Worm (Caenorhabditis elegans) whole organism, late embryonic: ENCODE measurements around the gene Y39B6A.34.

ENCODE experiments used
- F13H6.1 ChIP-seq: sonication (generic microtip); optimal IDR thresholded peaks from 2 replicates; lab custom pipeline; 2016; ENCODE audit warnings: missing genetic modification characterization, missing compliant biosample characterization
- K09A11.1 ChIP-seq: sonication (generic microtip); optimal IDR thresholded peaks from 2 replicates; lab custom pipeline; 2017; ENCODE audit warnings: antibody characterized with exemption, mild to moderate bottlenecking, missing genetic modification characterization, missing compliant biosample characterization; ENCODE audit not compliant: insufficient read depth
- T23F11.4 ChIP-seq: fragments of 200-800 bp; sonication (Bioruptor generic); optimal IDR thresholded peaks from 2 replicates; lab custom pipeline; 2018; ENCODE audit warnings: mild to moderate bottlenecking, missing genetic modification characterization, missing compliant biosample characterization
- ahr-1 ChIP-seq: sonication (generic microtip); optimal IDR thresholded peaks from 2 replicates; lab custom pipeline; 2016; ENCODE audit warnings: missing genetic modification characterization, missing compliant biosample characterization
- ama-1 ChIP-seq: fragments of 150-350 bp; optimal IDR thresholded peaks from 2 replicates; lab custom pipeline; 2014
- ceh-2 ChIP-seq: sonication (generic microtip); optimal IDR thresholded peaks from 2 replicates; lab custom pipeline; 2016; ENCODE audit warnings: missing genotype, missing genetic modification characterization, missing compliant biosample characterization
- ceh-22 ChIP-seq: sonication (generic microtip); optimal IDR thresholded peaks from 2 replicates; lab custom pipeline; 2017; ENCODE audit warnings: missing biosample characterization, missing genetic modification characterization
- ceh-30 ChIP-seq: fragments of 150-350 bp; optimal IDR thresholded peaks from 2 replicates; lab custom pipeline; 2014; ENCODE audit warnings: missing biosample characterization, missing genetic modification characterization
- ceh-34 ChIP-seq: sonication (generic microtip); optimal IDR thresholded peaks from 2 replicates; lab custom pipeline; 2016; ENCODE audit warnings: mild to moderate bottlenecking, missing genetic modification characterization, missing compliant biosample characterization
- ceh-48 ChIP-seq: sonication (generic microtip); optimal IDR thresholded peaks from 2 replicates; lab custom pipeline; 2016; ENCODE audit warnings: missing genetic modification characterization, inconsistent platforms, missing compliant biosample characterization
- ceh-9 ChIP-seq: sonication (generic microtip); optimal IDR thresholded peaks from 2 replicates; lab custom pipeline; 2016; ENCODE audit warnings: mild to moderate bottlenecking, missing genetic modification characterization, inconsistent platforms, missing compliant biosample characterization
- che-1 ChIP-seq: sonication (generic microtip); optimal IDR thresholded peaks from 2 replicates; lab custom pipeline; 2016; ENCODE audit warnings: mild to moderate bottlenecking, missing genetic modification characterization, missing compliant biosample characterization
- dve-1 ChIP-seq: sonication (generic microtip); optimal IDR thresholded peaks from 2 replicates; lab custom pipeline; 2017; ENCODE audit warnings: antibody characterized with exemption, mild to moderate bottlenecking, missing genetic modification characterization, missing compliant biosample characterization
- elt-4 ChIP-seq: sonication (generic microtip); optimal IDR thresholded peaks from 2 replicates; lab custom pipeline; 2016; ENCODE audit warnings: missing genetic modification characterization, missing compliant biosample characterization
- ets-4 ChIP-seq: sonication (generic microtip); optimal IDR thresholded peaks from 2 replicates; lab custom pipeline; 2016; ENCODE audit warnings: missing genetic modification characterization, missing compliant biosample characterization
- hlh-8 ChIP-seq: sonication (generic microtip); optimal IDR thresholded peaks from 2 replicates; lab custom pipeline; 2016; ENCODE audit warnings: missing genotype, missing genetic modification characterization, missing compliant biosample characterization
- madf-2 ChIP-seq: sonication (generic microtip); optimal IDR thresholded peaks from 2 replicates; lab custom pipeline; 2017; ENCODE audit warnings: missing genetic modification characterization, missing compliant biosample characterization
- npax-4 ChIP-seq: sonication (generic microtip); optimal IDR thresholded peaks from 2 replicates; lab custom pipeline; 2016; ENCODE audit warnings: missing genetic modification characterization, missing compliant biosample characterization
- pha-4 ChIP-seq: fragments of 150-350 bp; optimal IDR thresholded peaks from 2 replicates; lab custom pipeline; 2018; ENCODE audit warnings: missing biosample characterization, missing genetic modification reagents, missing genetic modification characterization
- pqm-1 ChIP-seq: sonication (generic microtip); optimal IDR thresholded peaks from 2 replicates; lab custom pipeline; 2016; ENCODE audit warnings: missing genetic modification characterization, missing compliant biosample characterization
- pros-1 ChIP-seq: fragments of 150-350 bp; optimal IDR thresholded peaks from 2 replicates; lab custom pipeline; 2014; ENCODE audit warnings: missing biosample characterization, missing genetic modification reagents, missing genetic modification characterization
- rnt-1 ChIP-seq: sonication (generic microtip); optimal IDR thresholded peaks from 2 replicates; lab custom pipeline; 2016; ENCODE audit warnings: missing genetic modification characterization, missing compliant biosample characterization
- sdc-2 ChIP-seq: sonication (generic microtip); optimal IDR thresholded peaks from 2 replicates; lab custom pipeline; 2016; ENCODE audit warnings: missing genotype, missing genetic modification characterization, missing compliant biosample characterization
- unc-86 ChIP-seq: sonication (generic microtip); optimal IDR thresholded peaks from 2 replicates; lab custom pipeline; 2016; ENCODE audit warnings: missing genetic modification characterization, missing compliant biosample characterization
- zip-5 ChIP-seq: sonication (generic microtip); optimal IDR thresholded peaks from 2 replicates; lab custom pipeline; 2016; ENCODE audit warnings: missing genetic modification characterization, missing compliant biosample characterization
- ztf-16 ChIP-seq: sonication (generic microtip); optimal IDR thresholded peaks from 2 replicates; lab custom pipeline; 2017; ENCODE audit warnings: missing genetic modification characterization, missing compliant biosample characterization

Y39B6A.34 gene

DNA sequence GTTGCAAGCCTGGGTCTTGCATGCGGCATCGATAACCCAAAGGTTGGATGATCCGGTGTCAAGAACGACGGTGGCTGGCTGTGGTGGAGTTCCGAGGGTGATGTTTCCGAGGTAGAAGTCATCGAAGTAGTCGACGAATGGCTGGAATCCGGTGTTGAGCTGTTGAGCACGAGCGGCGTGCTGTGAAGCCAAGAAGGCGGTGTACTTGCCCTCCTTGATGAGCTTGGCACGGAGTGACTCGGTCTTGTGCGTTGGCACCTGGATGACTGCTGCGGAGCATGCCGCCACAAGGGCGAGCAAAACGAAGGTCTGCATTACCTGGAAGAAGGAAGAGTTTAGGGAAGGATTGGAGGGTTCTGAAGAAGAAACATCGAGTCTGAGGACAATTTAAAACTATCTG lies 49.6 kb downstream of the Y39B6A.34 start, which contains the start of gene asp-1:
asp-1 (minus strand) TSS at position 315 of the 400 bp plus-strand sequence.
- TF ChIP-seq F13H6.1 (tag; lab: Kevin White, UChicago), result no peak
- no peak for TF ChIP-seq unc-86 (tag; lab: Kevin White, UChicago)
- TF ChIP-seq zip-5, result no peak
- TF ChIP-seq T23F11.4 (GFP tag; lab: Kevin White, UChicago), result no peak
- no peak for TF ChIP-seq K09A11.1 (tag; lab: Kevin White, UChicago)
- TF ChIP-seq pqm-1 (tag; lab: Kevin White, UChicago), result no peak
- no peak for TF ChIP-seq ceh-9 (tag; lab: Kevin White, UChicago)
- TF ChIP-seq ceh-2 (tag; lab: Kevin White, UChicago), result no peak

DNA sequence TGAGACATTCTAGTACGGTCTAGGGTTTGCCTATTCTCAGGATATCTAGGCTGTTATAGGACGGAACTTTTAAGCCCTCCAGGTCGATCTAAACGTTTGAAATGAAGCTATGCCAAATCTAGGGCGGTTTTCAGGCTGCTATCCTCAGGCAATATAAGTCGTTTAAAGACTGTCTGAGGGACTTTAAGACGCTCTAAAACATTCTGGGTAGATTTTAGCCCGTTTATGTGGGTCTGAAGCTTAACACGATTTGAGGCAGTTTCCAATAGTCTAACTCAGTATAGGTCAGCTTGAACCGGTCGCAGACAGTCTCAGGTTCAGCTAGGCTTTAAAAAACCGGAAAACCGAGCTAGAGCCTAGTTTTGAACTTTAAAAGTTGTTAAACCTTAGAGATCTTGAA lies 50.1 kb downstream of the Y39B6A.34 start:
- no peak for TF ChIP-seq elt-4 (tag; lab: Kevin White, UChicago)
- no peak for TF ChIP-seq F13H6.1 (tag; lab: Kevin White, UChicago)
- TF ChIP-seq che-1 (tag; lab: Kevin White, UChicago), result no peak
- TF ChIP-seq ceh-48 (tag; lab: Kevin White, UChicago), result no peak
- no peak for TF ChIP-seq rnt-1 (tag; lab: Kevin White, UChicago)
- no peak for TF ChIP-seq sdc-2 (tag; lab: Kevin White, UChicago)
- no peak for TF ChIP-seq dve-1 (tag; lab: Kevin White, UChicago)
- no peak for TF ChIP-seq madf-2
- no peak for TF ChIP-seq ztf-16 (tag; lab: Kevin White, UChicago)
- TF ChIP-seq, all 69 proteins: peak for 0

DNA sequence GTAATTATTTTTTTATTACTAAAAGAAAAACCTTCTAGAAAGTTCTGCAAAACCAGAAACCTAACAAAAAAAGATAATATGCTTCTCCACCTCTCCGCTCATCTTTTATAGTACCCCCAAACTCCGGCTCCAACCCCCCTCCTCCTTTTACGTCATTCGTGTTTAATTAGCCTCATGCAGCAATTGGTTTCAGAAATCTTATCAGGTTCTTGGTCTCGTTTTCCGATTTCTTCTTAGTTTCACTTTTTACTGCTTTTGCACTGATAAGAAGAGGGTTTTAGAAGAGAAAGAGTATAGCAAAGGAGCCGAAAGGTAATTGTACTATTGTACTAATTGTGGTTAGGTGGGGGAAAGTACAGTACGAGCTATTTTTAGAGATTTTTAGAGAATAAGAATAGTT lies 50.6 kb downstream of the Y39B6A.34 start:
- TF ChIP-seq ceh-22 (no peak), pha-4 (no peak), ceh-34 (tag; lab: Kevin White, UChicago) (no peak), ceh-30 (tag; lab: Kevin White, UChicago) (no peak), rnt-1 (tag; lab: Kevin White, UChicago) (no peak), ets-4 (tag; lab: Kevin White, UChicago) (no peak), npax-4 (no peak), elt-4 (tag; lab: Kevin White, UChicago) (no peak), ama-1 (lab: Kevin White, UChicago) (no peak), ahr-1 (tag; lab: Kevin White, UChicago) (no peak), pros-1 (no peak), hlh-8 (tag; lab: Kevin White, UChicago) (no peak)
- TF ChIP-seq, all 69 proteins: peak for 0
